Worm (Caenorhabditis elegans): ENCODE data around the gene zhit-3.
A peak's percentile ranks its signal among the peaks of the same experiment; 100 is the strongest.

The zhit-3 gene

DNA sequence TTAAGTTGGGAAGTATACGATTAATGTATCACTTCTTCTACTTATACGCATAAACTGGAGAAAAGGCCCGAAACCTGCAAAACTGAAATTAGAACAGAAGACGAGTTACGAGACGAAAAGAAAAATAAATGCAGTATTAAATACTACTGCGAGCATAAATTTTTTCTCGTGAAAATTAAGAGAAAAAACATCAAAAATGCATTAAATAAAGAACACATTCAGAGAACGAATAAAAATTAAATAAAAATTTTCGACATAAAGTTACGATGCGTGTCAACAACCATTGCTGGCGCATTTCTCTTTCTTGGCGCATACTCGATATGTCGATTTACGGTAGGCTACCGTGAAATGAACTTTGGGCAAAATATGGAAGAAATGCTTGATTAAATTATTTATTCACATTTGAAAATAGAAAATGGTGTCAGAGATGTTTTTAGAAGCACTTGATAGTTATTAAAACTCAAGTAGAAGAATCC, 7.0 kb downstream of the zhit-3 start, which contains the start of the genes ZK856.19 and ZK856.11 (continued):
- peak; percentile 85 for TF ChIP-seq nhr-71 (tag; optimal IDR thresholded peaks at IDR 0.05)
- no peak for TF ChIP-seq ceh-63 (GFP tag; optimal IDR thresholded peaks at IDR 0.05)
- peak; percentile 86 for TF ChIP-seq nhr-85 (tag)
- no peak for TF ChIP-seq mdl-1 (tag; optimal IDR thresholded peaks at IDR 0.05)
- peak; percentile 6 for TF ChIP-seq ama-1 (optimal IDR thresholded peaks at IDR 0.05)
- no peak for TF ChIP-seq ceh-90 (tag; optimal IDR thresholded peaks at IDR 0.05)
- TF ChIP-seq xbp-1 (tag; optimal IDR thresholded peaks at IDR 0.05): peak; percentile 77
- no peak for TF ChIP-seq hlh-4 (tag; optimal IDR thresholded peaks at IDR 0.05)
- TF ChIP-seq efl-1 (optimal IDR thresholded peaks at IDR 0.05): peak; percentile 63 to 74
- peak; percentile 66 to 97 for TF ChIP-seq efl-1 (GFP tag; optimal IDR thresholded peaks at IDR 0.05 in 1 of 2)
- TF ChIP-seq C16A3.4 (tag; optimal IDR thresholded peaks at IDR 0.05): peak; percentile 68
- peak; percentile 33 for TF ChIP-seq nhr-11 (tag; optimal IDR thresholded peaks at IDR 0.05)
- peak; percentile 39 for TF ChIP-seq aly-2 (tag; optimal IDR thresholded peaks at IDR 0.05)
- no peak for TF ChIP-seq aha-1 (tag; optimal IDR thresholded peaks at IDR 0.05)
- peak in 2 of 6 experiments; percentile 2 to 18 for TF ChIP-seq elt-3 (tag; optimal IDR thresholded peaks at IDR 0.05)
- peak; percentile 1 for TF ChIP-seq lin-13 (GFP tag; optimal IDR thresholded peaks at IDR 0.05)
- peak; percentile 37 for TF ChIP-seq skn-1 (tag; optimal IDR thresholded peaks at IDR 0.05)
- TF ChIP-seq egl-13 (tag; optimal IDR thresholded peaks at IDR 0.05): no peak
- no peak for TF ChIP-seq nhr-28 (tag; optimal IDR thresholded peaks at IDR 0.05)

DNA sequence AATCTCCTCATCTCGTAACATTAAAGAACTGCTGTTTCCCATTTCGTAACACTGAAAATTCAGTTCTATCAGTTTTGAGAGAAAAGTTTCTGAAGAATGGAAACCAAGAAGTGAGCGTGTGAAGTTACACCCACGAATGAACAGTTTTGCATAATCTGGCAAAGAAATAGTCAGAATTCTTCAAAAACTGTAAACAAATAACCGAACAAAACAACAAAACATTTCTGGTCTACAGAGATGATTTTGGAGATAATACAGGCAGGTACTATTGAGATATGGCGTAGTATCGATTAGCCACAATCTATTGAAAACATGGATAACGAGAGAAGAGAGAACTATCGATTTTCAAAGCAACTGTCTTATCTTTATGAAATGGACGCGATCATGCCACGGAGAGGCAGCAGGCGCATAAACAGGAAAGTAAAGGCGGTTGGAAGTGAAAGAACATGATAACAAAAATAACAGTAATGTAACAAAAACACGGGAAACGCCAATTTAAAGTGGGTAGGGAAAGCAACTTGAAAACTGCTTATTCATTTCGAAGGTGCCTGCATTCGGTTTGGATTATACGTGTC, 8.4 kb downstream of the zhit-3 start, which contains the start of gene chpf-1:
TSS of gene chpf-1 (minus strand) at position 51 of the 575 bp plus-strand sequence.
- TF ChIP-seq skn-1 (tag; optimal IDR thresholded peaks at IDR 0.05): no peak
- no peak for TF ChIP-seq lin-15B (tag; optimal IDR thresholded peaks at IDR 0.05)
- TF ChIP-seq C04F5.9 (tag; optimal IDR thresholded peaks at IDR 0.05): no peak
- no peak for TF ChIP-seq lir-3 (tag; optimal IDR thresholded peaks at IDR 0.05; ENCODE audit: poor library complexity)
- TF ChIP-seq mep-1 (tag; optimal IDR thresholded peaks at IDR 0.05): peak; percentile 20
- no peak for TF ChIP-seq ztf-11 (tag; optimal IDR thresholded peaks at IDR 0.05)
- TF ChIP-seq mab-9 (GFP tag; IDR thresholded peaks at IDR 0.05): no peak
- TF ChIP-seq egl-27 (tag; optimal IDR thresholded peaks at IDR 0.05): no peak
- TF ChIP-seq sptf-1 (tag; optimal IDR thresholded peaks at IDR 0.05): no peak
- no peak for TF ChIP-seq ces-1 (GFP tag; optimal IDR thresholded peaks at IDR 0.05)
- TF ChIP-seq zag-1 (tag; optimal IDR thresholded peaks at IDR 0.05): no peak
- no peak for TF ChIP-seq tlp-1 (tag; optimal IDR thresholded peaks at IDR 0.05)
- TF ChIP-seq nhr-19 (GFP tag; conservative IDR thresholded peaks at IDR 0.05): no peak
- TF ChIP-seq isw-1 (GFP tag; IDR thresholded peaks at IDR 0.05): no peak
- no peak for TF ChIP-seq swsn-7 (tag; optimal IDR thresholded peaks at IDR 0.05)
- TF ChIP-seq tbx-2 (tag; optimal IDR thresholded peaks at IDR 0.05): no peak
- TF ChIP-seq lin-39 (tag; optimal IDR thresholded peaks at IDR 0.05): no peak
- TF ChIP-seq nhr-47 (tag; optimal IDR thresholded peaks at IDR 0.05): no peak
- peak in 1 of 6 experiments; percentile 80 for TF ChIP-seq elt-3 (tag; optimal IDR thresholded peaks at IDR 0.05)
- no peak for TF ChIP-seq efl-3 (GFP tag; optimal IDR thresholded peaks at IDR 0.05)
- no peak for TF ChIP-seq C34B4.2 (tag; optimal IDR thresholded peaks at IDR 0.05)
- TF ChIP-seq nhr-71 (tag; optimal IDR thresholded peaks at IDR 0.05): peak; percentile 31
- no peak for TF ChIP-seq pax-3 (tag; optimal IDR thresholded peaks at IDR 0.05)
- TF ChIP-seq C16A3.4 (tag; optimal IDR thresholded peaks at IDR 0.05): no peak
- no peak for TF ChIP-seq lsy-2 (tag; optimal IDR thresholded peaks at IDR 0.05)
- no peak for TF ChIP-seq sox-4 (tag; optimal IDR thresholded peaks at IDR 0.05)
- no peak for TF ChIP-seq nhr-76 (tag; optimal IDR thresholded peaks at IDR 0.05)
- TF ChIP-seq unc-130 (tag; optimal IDR thresholded peaks at IDR 0.05): peak; percentile 26
- TF ChIP-seq nhr-28 (tag; optimal IDR thresholded peaks at IDR 0.05): no peak
- no peak for TF ChIP-seq snpc-4 (tag; optimal IDR thresholded peaks at IDR 0.05)
- no peak for TF ChIP-seq fkh-8 (tag; optimal IDR thresholded peaks at IDR 0.05)
- TF ChIP-seq jun-1 (tag; optimal IDR thresholded peaks at IDR 0.05): no peak
- TF ChIP-seq fos-1 (tag; optimal IDR thresholded peaks at IDR 0.05): no peak
- TF ChIP-seq aha-1 (tag; optimal IDR thresholded peaks at IDR 0.05): no peak
- TF ChIP-seq blmp-1 (tag; optimal IDR thresholded peaks at IDR 0.05): peak; percentile 80
- peak; percentile 29 for TF ChIP-seq snu-23 (GFP tag; optimal IDR thresholded peaks at IDR 0.05)
- no peak for TF ChIP-seq hlh-4 (tag; optimal IDR thresholded peaks at IDR 0.05)
- no peak for TF ChIP-seq dpl-1 (GFP tag; optimal IDR thresholded peaks at IDR 0.05)
- TF ChIP-seq nhr-20 (tag; optimal IDR thresholded peaks at IDR 0.05): peak; percentile 11
- no peak for TF ChIP-seq ztf-4 (tag; optimal IDR thresholded peaks at IDR 0.05)
- no peak for TF ChIP-seq egl-13 (tag; optimal IDR thresholded peaks at IDR 0.05)

Data from whole organism, L1 larva.